Worm (Caenorhabditis elegans) whole organism, L4 larva: ENCODE data around the gene H35N09.1.
"Not testable (repeated sequence)": the region's sequence is repeated elsewhere in the genome, so short reads cannot be mapped to it uniquely, and the experiment has no call there.

Experiments used
- dpl-1 ChIP-seq: fragments of 150-350 bp; optimal IDR thresholded peaks from 2 replicates; lab custom pipeline; 2014; ENCODE audit warnings: missing biosample characterization, missing genetic modification reagents, missing genetic modification characterization
- fos-1 ChIP-seq: fragments of 150-350 bp; optimal IDR thresholded peaks from 2 replicates; lab custom pipeline; 2014; ENCODE audit warnings: missing biosample characterization, missing genetic modification characterization
- hlh-30 ChIP-seq: sonication (generic microtip); optimal IDR thresholded peaks from 2 replicates; lab custom pipeline; 2017; ENCODE audit warnings: antibody characterized with exemption, mild to moderate bottlenecking, missing genetic modification characterization, missing compliant biosample characterization; ENCODE audit not compliant: insufficient read depth
- mep-1 ChIP-seq: fragments of 150-350 bp; sonication (generic microtip); optimal IDR thresholded peaks from 3 replicates; lab custom pipeline; 2014; ENCODE audit warnings: missing biosample characterization, missing genetic modification characterization
- nhr-11 ChIP-seq: fragments of 150-350 bp; optimal IDR thresholded peaks from 2 replicates; lab custom pipeline; 2014; ENCODE audit warnings: missing biosample characterization, missing genetic modification characterization
- pha-4 ChIP-seq, 2 experiments: fragments of 150-350 bp in 1 of 2; fragments of 200-800 bp in 1 of 2; sonication (Bioruptor generic) in 1 of 2; IDR thresholded peaks in 1 of 2; optimal IDR thresholded peaks in 1 of 2; 2 replicates each; pipeline versions ENCODE4 v1.3.6 to Lab custom; 2014 to 2022; ENCODE audit warnings: missing genetic modification characterization in 2 of 2, missing genetic modification reagents in 2 of 2, missing biosample characterization in 1 of 2, missing compliant biosample characterization in 1 of 2
- snpc-4 ChIP-seq: fragments of 150-350 bp; optimal IDR thresholded peaks from 2 replicates; lab custom pipeline; 2014; ENCODE audit warnings: missing biosample characterization, missing genetic modification characterization

DNA sequence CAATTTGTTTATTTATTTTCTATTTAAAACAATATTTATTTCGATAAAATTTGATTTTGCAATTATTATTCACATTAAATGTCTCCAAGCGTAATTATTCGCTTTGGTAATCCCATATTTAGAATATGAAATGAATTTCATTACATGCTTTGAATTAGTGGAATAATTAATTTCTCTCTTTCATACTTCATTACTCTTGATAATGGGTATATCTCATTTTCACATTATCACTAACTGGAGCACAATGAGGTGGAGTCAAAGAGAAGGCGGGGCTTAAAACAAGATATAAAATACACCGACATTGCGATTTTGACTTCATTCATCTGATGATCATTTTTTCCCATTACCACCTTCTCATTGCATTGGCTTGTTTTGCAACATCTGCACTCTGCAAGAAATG, 5.5 kb downstream of the H35N09.1 start, which contains the start of gene K01A12.4:
- not testable (repeated sequence) for TF ChIP-seq hlh-30 (tag; lab: Kevin White, UChicago); pha-4 (GFP tag; IDR thresholded peaks at IDR 0.05; lab: Robert Waterston, UW); pha-4 (tag; optimal IDR thresholded peaks at IDR 0.05; lab: Kevin White, UChicago); nhr-11 (tag; lab: Kevin White, UChicago); snpc-4 (tag; lab: Kevin White, UChicago); dpl-1 (GFP tag; lab: Kevin White, UChicago); mep-1 (tag; lab: Kevin White, UChicago); fos-1 (tag; lab: Kevin White, UChicago)
